Worm (Caenorhabditis elegans): ENCODE results near the gene F22B8.7.

DNA sequence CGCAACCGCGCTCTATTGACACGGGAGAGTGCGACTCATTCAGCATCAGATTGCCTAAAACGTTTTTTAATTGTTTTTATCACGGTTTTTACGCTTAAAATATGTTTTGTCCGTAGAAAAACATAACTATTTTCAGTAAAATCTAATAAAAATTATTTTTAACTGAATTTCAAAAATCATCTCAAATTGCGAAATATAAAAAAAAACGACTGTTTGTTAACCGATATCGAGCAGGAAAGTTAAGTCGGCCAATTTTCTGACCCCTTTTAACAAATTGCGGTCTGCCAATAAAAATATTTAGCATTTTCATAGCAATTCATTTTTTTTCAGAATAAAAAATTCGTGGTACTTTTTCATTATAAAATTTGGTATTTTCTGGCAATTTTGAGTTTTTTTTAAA, 26.1 kb downstream of the F22B8.7 start:
- no peak for TF ChIP-seq ama-1 (optimal IDR thresholded peaks at IDR 0.05)
- TF ChIP-seq ceh-13 (GFP tag; optimal IDR thresholded peaks at IDR 0.05) = no peak
- no peak for TF ChIP-seq scrt-1 (GFP tag; IDR thresholded peaks at IDR 0.05)
- no peak for TF ChIP-seq B0310.2 (tag; optimal IDR thresholded peaks at IDR 0.05)
- TF ChIP-seq tbx-11 (GFP tag; IDR thresholded peaks at IDR 0.05) = no peak
- no peak for TF ChIP-seq F13C5.2 (tag; optimal IDR thresholded peaks at IDR 0.05)
- TF ChIP-seq pes-1 (GFP tag; IDR thresholded peaks at IDR 0.05) = no peak
- TF ChIP-seq ceh-36 (tag; optimal IDR thresholded peaks at IDR 0.05) = no peak
- TF ChIP-seq tbx-37 (GFP tag; conservative IDR thresholded peaks at IDR 0.05) = no peak
- TF ChIP-seq ets-7 (tag; optimal IDR thresholded peaks at IDR 0.05) = no peak
- no peak for TF ChIP-seq aly-1 (tag; optimal IDR thresholded peaks at IDR 0.05)
- TF ChIP-seq flt-1 (GFP tag; IDR thresholded peaks at IDR 0.05) = no peak
- TF ChIP-seq sea-1 (GFP tag; conservative IDR thresholded peaks at IDR 0.05) = no peak
- no peak for TF ChIP-seq hnd-1 (tag; optimal IDR thresholded peaks at IDR 0.05)

Measured in whole organism, early embryonic.